Fruit fly (Drosophila melanogaster): ENCODE data around the gene hzg.

The hzg gene

DNA sequence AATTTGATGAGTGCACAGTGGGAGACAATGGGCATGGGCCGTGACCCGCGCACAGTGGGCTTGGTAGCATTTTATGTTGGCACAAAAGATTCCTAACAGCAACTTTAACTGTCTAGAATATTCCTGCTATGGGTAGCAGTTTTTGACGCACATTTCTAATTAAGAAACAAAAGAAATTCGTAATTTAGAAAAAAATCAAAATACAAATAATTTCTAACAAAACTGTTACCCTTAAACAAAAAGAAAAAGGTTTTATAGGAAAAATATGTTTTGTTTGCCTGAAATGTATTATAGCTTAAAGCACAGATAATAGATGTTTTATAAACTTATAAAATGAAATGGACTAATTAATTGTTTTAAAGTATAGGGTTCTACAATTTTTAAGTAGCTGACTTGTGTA is 12.4 kb upstream of the hzg start (continued):
- no peak for TF ChIP-seq CG13624 (GFP tag; optimal IDR thresholded peaks at IDR 0.05)
- no peak for TF ChIP-seq zfh1 (GFP tag; IDR thresholded peaks at IDR 0.05)
- no peak for TF ChIP-seq Mes4 (GFP tag; optimal IDR thresholded peaks at IDR 0.05)
- peak; percentile 23 for TF ChIP-seq CG9727 (GFP tag; optimal IDR thresholded peaks at IDR 0.05)
- no peak for TF ChIP-seq sr (GFP tag; IDR thresholded peaks at IDR 0.05)
- TF ChIP-seq CG1602 (GFP tag; optimal IDR thresholded peaks at IDR 0.05): no peak
- TF ChIP-seq chm (GFP tag; IDR thresholded peaks at IDR 0.05): no peak
- TF ChIP-seq CG6254 (GFP tag; optimal IDR thresholded peaks at IDR 0.05): peak; percentile 15
- no peak for TF ChIP-seq Dll (GFP tag; IDR thresholded peaks at IDR 0.05; ENCODE audit: partially characterized antibody)
- no peak for TF ChIP-seq Nf-YB (GFP tag; optimal IDR thresholded peaks at IDR 0.05)
- TF ChIP-seq oc (tag; optimal IDR thresholded peaks at IDR 0.05): no peak
- no peak for TF ChIP-seq Dip3 (GFP tag; optimal IDR thresholded peaks at IDR 0.05)
- TF ChIP-seq Nf-YC (tag; optimal IDR thresholded peaks at IDR 0.05): no peak
- no peak for TF ChIP-seq btn (GFP tag; optimal IDR thresholded peaks at IDR 0.05)
- no peak for TF ChIP-seq crc (GFP tag; optimal IDR thresholded peaks at IDR 0.05)
- TF ChIP-seq CG15696 (tag; optimal IDR thresholded peaks at IDR 0.05): peak; percentile 14
- TF ChIP-seq CG7786 (GFP tag; optimal IDR thresholded peaks at IDR 0.05): no peak
- no peak for TF ChIP-seq slp2 (GFP tag; optimal IDR thresholded peaks at IDR 0.05)
- no peak for TF ChIP-seq knrl (GFP tag; IDR thresholded peaks at IDR 0.05; ENCODE audit: partially characterized antibody)
- no peak for TF ChIP-seq peb (GFP tag; IDR thresholded peaks at IDR 0.05)
- peak; percentile 67 for TF ChIP-seq CG4707 (GFP tag; optimal IDR thresholded peaks at IDR 0.05)
- TF ChIP-seq yki (optimal IDR thresholded peaks at IDR 0.05): no peak
- no peak for TF ChIP-seq wor (GFP tag; IDR thresholded peaks at IDR 0.05)
- TF ChIP-seq CG17361 (GFP tag; IDR thresholded peaks at IDR 0.05): peak; percentile 70; the same call in 2 of the 3 replicates
- TF ChIP-seq CG15601 (tag; optimal IDR thresholded peaks at IDR 0.05): no peak
- no peak for TF ChIP-seq Lpt (GFP tag; optimal IDR thresholded peaks at IDR 0.05)
- no peak for TF ChIP-seq gsb-n (tag; optimal IDR thresholded peaks at IDR 0.05)
- no peak for TF ChIP-seq CG12769 (tag; optimal IDR thresholded peaks at IDR 0.05)
- TF ChIP-seq Jarid2 (GFP tag; optimal IDR thresholded peaks at IDR 0.05): no peak
- no peak for TF ChIP-seq eve (GFP tag; optimal IDR thresholded peaks at IDR 0.05)
- peak; percentile 12; the same call in 1 of the 2 replicates for TF ChIP-seq CG6689 (GFP tag; IDR thresholded peaks at IDR 0.05)
- no peak for TF ChIP-seq repo (GFP tag; optimal IDR thresholded peaks at IDR 0.05)
- TF ChIP-seq en (GFP tag; optimal IDR thresholded peaks at IDR 0.05): no peak
- 0 out of 2 replicates have a peak, but pooled peaks have one; percentile 16 for TF ChIP-seq CG31441 (GFP tag; IDR thresholded peaks at IDR 0.05)
- no peak for TF ChIP-seq zfh2 (GFP tag; optimal IDR thresholded peaks at IDR 0.05)
- no peak for TF ChIP-seq Ravus (GFP tag; IDR thresholded peaks at IDR 0.05)
- TF ChIP-seq dmrt11E (tag; optimal IDR thresholded peaks at IDR 0.05): peak; percentile 43
- TF ChIP-seq Six4 (GFP tag; optimal IDR thresholded peaks at IDR 0.05): no peak
- no peak for TF ChIP-seq CG6272 (GFP tag; IDR thresholded peaks at IDR 0.05)
- no peak for TF ChIP-seq CG2129 (GFP tag; IDR thresholded peaks at IDR 0.05; ENCODE audit: partially characterized antibody)
- no peak for TF ChIP-seq H2.0 (GFP tag; IDR thresholded peaks at IDR 0.05)
- TF ChIP-seq pzg (GFP tag; optimal IDR thresholded peaks at IDR 0.05): no peak
- no peak for TF ChIP-seq run (tag; optimal IDR thresholded peaks at IDR 0.05)
- no peak for TF ChIP-seq CG11093 (GFP tag; IDR thresholded peaks at IDR 0.05)
- TF ChIP-seq Kr (GFP tag; optimal IDR thresholded peaks at IDR 0.05): no peak
- TF ChIP-seq chinmo (GFP tag; IDR thresholded peaks at IDR 0.05; ENCODE audit: partially characterized antibody): no peak
- no peak for TF ChIP-seq bsh (GFP tag; optimal IDR thresholded peaks at IDR 0.05)
- no peak for TF ChIP-seq ci (GFP tag; IDR thresholded peaks at IDR 0.05)
- TF ChIP-seq CG16813 (GFP tag; IDR thresholded peaks at IDR 0.05; ENCODE audit: partially characterized antibody): no peak
- no peak for TF ChIP-seq H15 (GFP tag; IDR thresholded peaks at IDR 0.05)
- TF ChIP-seq zen (tag; optimal IDR thresholded peaks at IDR 0.05): no peak
- TF ChIP-seq esg (GFP tag; conservative IDR thresholded peaks at IDR 0.05): no peak
